Fruit fly (Drosophila melanogaster) whole organism, prepupa: ENCODE results near the gene CG15023.

ENCODE experiments used
- Blimp-1 ChIP-seq: fragments of 200-800 bp; sonication (Bioruptor generic); optimal IDR thresholded peaks from 3 replicates; lab custom pipeline; 2017; ENCODE audit warnings: missing biosample characterization, missing genetic modification characterization, mild to moderate bottlenecking, moderate library complexity, missing genetic modification reagents
- CG10631 ChIP-seq: fragments of 200-800 bp; sonication (Bioruptor generic); optimal IDR thresholded peaks from 2 replicates; lab custom pipeline; 2016; ENCODE audit warnings: missing biosample characterization, missing genetic modification characterization
- CG10669 ChIP-seq: fragments of 200-800 bp; sonication (Bioruptor generic); optimal IDR thresholded peaks from 3 replicates; lab custom pipeline; 2018; ENCODE audit warnings: missing biosample characterization, mild to moderate bottlenecking, missing genetic modification characterization, moderate library complexity
- CG11294 ChIP-seq: fragments of 200-800 bp; sonication (Bioruptor generic); IDR thresholded peaks from 2 replicates; pipeline ENCODE4 v1.3.6; 2022; ENCODE audit warnings: missing biosample characterization, missing genetic modification characterization
- CG11762 ChIP-seq: fragments of 200-800 bp; sonication (Bioruptor generic); optimal IDR thresholded peaks from 3 replicates; lab custom pipeline; 2016; ENCODE audit warnings: missing biosample characterization, missing genetic modification characterization; ENCODE audit not compliant: insufficient read depth
- CG15336 ChIP-seq: fragments of 200-800 bp; sonication (Bioruptor generic); IDR thresholded peaks from 2 replicates; pipeline ENCODE4 v1.3.6; 2022; ENCODE audit warnings: missing biosample characterization, missing genetic modification characterization
- CG16779 ChIP-seq: fragments of 200-800 bp; sonication (Bioruptor generic); optimal IDR thresholded peaks from 3 replicates; lab custom pipeline; 2017; ENCODE audit warnings: missing biosample characterization, mild to moderate bottlenecking, missing genetic modification characterization
- CG3032 ChIP-seq: fragments of 200-800 bp; optimal IDR thresholded peaks from 2 replicates; lab custom pipeline; 2019; ENCODE audit warnings: missing biosample characterization, mild to moderate bottlenecking, missing genetic modification characterization, moderate library complexity
- CG32006 ChIP-seq: fragments of 200-800 bp; sonication (Bioruptor generic); optimal IDR thresholded peaks from 3 replicates; lab custom pipeline; 2017; ENCODE audit warnings: missing biosample characterization, mild to moderate bottlenecking, missing genetic modification characterization
- CG34406 ChIP-seq: fragments of 200-800 bp; sonication (Bioruptor generic); optimal IDR thresholded peaks from 3 replicates; lab custom pipeline; 2016; ENCODE audit warnings: missing biosample characterization, missing genetic modification characterization
- CG3919 ChIP-seq: fragments of 200-800 bp; sonication (Bioruptor generic); optimal IDR thresholded peaks from 3 replicates; lab custom pipeline; 2016; ENCODE audit warnings: missing biosample characterization, missing genetic modification characterization
- CG4318 ChIP-seq: fragments of 200-800 bp; sonication (Bioruptor generic); optimal IDR thresholded peaks from 3 replicates; lab custom pipeline; 2017; ENCODE audit warnings: missing biosample characterization, mild to moderate bottlenecking, missing genetic modification characterization
- CG6276 ChIP-seq: fragments of 200-800 bp; sonication (Bioruptor generic); optimal IDR thresholded peaks from 2 replicates; lab custom pipeline; 2017; ENCODE audit warnings: missing biosample characterization, mild to moderate bottlenecking, missing genetic modification characterization
- CG6792 ChIP-seq: fragments of 200-800 bp; sonication (Bioruptor generic); optimal IDR thresholded peaks from 3 replicates; lab custom pipeline; 2016; ENCODE audit warnings: missing biosample characterization, missing genetic modification characterization
- CG6808 ChIP-seq: fragments of 200-800 bp; sonication (Bioruptor generic); optimal IDR thresholded peaks from 3 replicates; lab custom pipeline; 2017; ENCODE audit warnings: missing biosample characterization, missing genetic modification characterization, mild to moderate bottlenecking, moderate library complexity, missing genetic modification reagents
- CG6854 ChIP-seq: fragments of 200-800 bp; sonication (Bioruptor generic); optimal IDR thresholded peaks from 2 replicates; lab custom pipeline; 2017; ENCODE audit warnings: missing biosample characterization, mild to moderate bottlenecking, missing genetic modification characterization
- CG7368 ChIP-seq: fragments of 200-800 bp; sonication (Bioruptor generic); optimal IDR thresholded peaks from 3 replicates; lab custom pipeline; 2016; ENCODE audit warnings: missing biosample characterization, missing genetic modification characterization
- CG8119 ChIP-seq: fragments of 200-800 bp; sonication (Bioruptor generic); IDR thresholded peaks from 3 replicates; pipeline ENCODE4 v1.3.6; 2022; ENCODE audit warnings: missing biosample characterization, missing genetic modification characterization
- CG8319 ChIP-seq: fragments of 200-800 bp; sonication (Bioruptor generic); optimal IDR thresholded peaks from 3 replicates; lab custom pipeline; 2016; ENCODE audit warnings: missing biosample characterization, missing genetic modification characterization
- CG9139 ChIP-seq: fragments of 200-800 bp; sonication (Bioruptor generic); optimal IDR thresholded peaks from 3 replicates; lab custom pipeline; 2017; ENCODE audit warnings: missing biosample characterization, mild to moderate bottlenecking, missing genetic modification characterization
- Eip75B ChIP-seq: fragments of 200-800 bp; sonication (Bioruptor generic); optimal IDR thresholded peaks from 3 replicates; lab custom pipeline; 2016; ENCODE audit warnings: missing biosample characterization, missing genetic modification characterization
- Eip78C ChIP-seq: fragments of 200-800 bp; sonication (Bioruptor generic); peaks from one replicate; lab custom pipeline; 2016; ENCODE audit warnings: missing biosample characterization, missing genetic modification characterization
- Eip93F ChIP-seq: fragments of 200-800 bp; sonication (Bioruptor generic); optimal IDR thresholded peaks from 2 replicates; lab custom pipeline; 2016; ENCODE audit warnings: missing biosample characterization, mild to moderate bottlenecking, missing genetic modification characterization
- Ets21C ChIP-seq: fragments of 200-800 bp; sonication (Bioruptor generic); optimal IDR thresholded peaks from 3 replicates; lab custom pipeline; 2016; ENCODE audit warnings: missing biosample characterization, missing genetic modification characterization
- Ets96B ChIP-seq: fragments of 200-800 bp; optimal IDR thresholded peaks from 2 replicates; lab custom pipeline; 2019; ENCODE audit warnings: missing biosample characterization, mild to moderate bottlenecking, missing genetic modification characterization, moderate library complexity
- Hr38 ChIP-seq: sonication (Bioruptor generic); optimal IDR thresholded peaks from 2 replicates; lab custom pipeline; 2016; ENCODE audit warnings: missing biosample characterization, missing genetic modification characterization
- Hr39 ChIP-seq: fragments of 200-800 bp; sonication (Bioruptor generic); optimal IDR thresholded peaks from 2 replicates; lab custom pipeline; 2016; ENCODE audit warnings: missing biosample characterization, missing genetic modification characterization
- Hr4 ChIP-seq: fragments of 200-800 bp; sonication (Bioruptor generic); optimal IDR thresholded peaks from 3 replicates; lab custom pipeline; 2016; ENCODE audit warnings: missing biosample characterization, missing genetic modification characterization
- Lpt ChIP-seq: fragments of 200-800 bp; sonication (Bioruptor generic); optimal IDR thresholded peaks from 3 replicates; lab custom pipeline; 2016; ENCODE audit warnings: missing biosample characterization, missing genetic modification characterization
- Met ChIP-seq: fragments of 200-800 bp; sonication (Bioruptor generic); optimal IDR thresholded peaks from 3 replicates; lab custom pipeline; 2016; ENCODE audit warnings: missing biosample characterization, missing genetic modification characterization
- OdsH ChIP-seq: fragments of 200-800 bp; sonication (Bioruptor generic); optimal IDR thresholded peaks from 3 replicates; lab custom pipeline; 2016; ENCODE audit warnings: missing biosample characterization, missing genetic modification characterization
- Smox ChIP-seq: fragments of 200-800 bp; sonication (Bioruptor generic); optimal IDR thresholded peaks from 3 replicates; lab custom pipeline; 2016; ENCODE audit warnings: missing biosample characterization, missing genetic modification characterization
- Sox102F ChIP-seq: fragments of 200-800 bp; sonication (Bioruptor generic); optimal IDR thresholded peaks from 2 replicates; lab custom pipeline; 2016; ENCODE audit warnings: missing biosample characterization, mild to moderate bottlenecking, missing genetic modification characterization
- achi ChIP-seq: fragments of 200-800 bp; sonication (Bioruptor generic); optimal IDR thresholded peaks from 3 replicates; lab custom pipeline; 2016; ENCODE audit warnings: missing biosample characterization, missing genetic modification characterization
- acj6 ChIP-seq: fragments of 200-800 bp; sonication (Bioruptor generic); optimal IDR thresholded peaks from 3 replicates; lab custom pipeline; 2016; ENCODE audit warnings: missing biosample characterization, missing genetic modification characterization
- cyc ChIP-seq: fragments of 200-800 bp; sonication (Bioruptor generic); optimal IDR thresholded peaks from 3 replicates; lab custom pipeline; 2016; ENCODE audit warnings: missing biosample characterization, missing genetic modification characterization
- dac ChIP-seq: fragments of 200-800 bp; sonication (Bioruptor generic); optimal IDR thresholded peaks from 2 replicates; lab custom pipeline; 2017; ENCODE audit warnings: missing biosample characterization, mild to moderate bottlenecking, missing genetic modification characterization
- dsx ChIP-seq: fragments of 200-800 bp; optimal IDR thresholded peaks from 3 replicates; lab custom pipeline; 2019; ENCODE audit warnings: missing biosample characterization, mild to moderate bottlenecking, missing genetic modification characterization, moderate library complexity; ENCODE audit not compliant: poor library complexity, severe bottlenecking
- esn ChIP-seq: fragments of 200-800 bp; sonication (Bioruptor generic); optimal IDR thresholded peaks from 2 replicates; lab custom pipeline; 2016; ENCODE audit warnings: missing biosample characterization, mild to moderate bottlenecking, missing genetic modification characterization, moderate library complexity
- fd59A ChIP-seq: fragments of 200-800 bp; sonication (Bioruptor generic); optimal IDR thresholded peaks from 2 replicates; lab custom pipeline; 2017; ENCODE audit warnings: missing biosample characterization, mild to moderate bottlenecking, missing genetic modification characterization, missing genetic modification reagents
- fd85E ChIP-seq: fragments of 200-800 bp; sonication (Bioruptor generic); optimal IDR thresholded peaks from 3 replicates; lab custom pipeline; 2016; ENCODE audit warnings: missing biosample characterization, missing genetic modification characterization
- fkh ChIP-seq: fragments of 200-800 bp; sonication (Bioruptor generic); optimal IDR thresholded peaks from 3 replicates; lab custom pipeline; 2017; ENCODE audit warnings: missing biosample characterization, mild to moderate bottlenecking, missing genetic modification characterization, moderate library complexity
- lz ChIP-seq: fragments of 200-800 bp; sonication (Bioruptor generic); optimal IDR thresholded peaks from 3 replicates; lab custom pipeline; 2016; ENCODE audit warnings: missing biosample characterization, missing genetic modification characterization
- net ChIP-seq: fragments of 200-800 bp; sonication (Bioruptor generic); optimal IDR thresholded peaks from 3 replicates; lab custom pipeline; 2016; ENCODE audit warnings: missing biosample characterization, missing genetic modification characterization
- pdm3 ChIP-seq: fragments of 200-800 bp; sonication (Bioruptor generic); optimal IDR thresholded peaks from 3 replicates; lab custom pipeline; 2016; ENCODE audit warnings: missing biosample characterization, missing genetic modification characterization
- ss ChIP-seq, 2 experiments: fragments of 200-800 bp; sonication (Bioruptor generic); optimal IDR thresholded peaks; 2 replicates in 1 of 2; 3 replicates in 1 of 2; lab custom pipeline; 2017 to 2018; ENCODE audit warnings: mild to moderate bottlenecking in 2 of 2, missing biosample characterization in 2 of 2, missing genetic modification characterization in 2 of 2, moderate library complexity in 1 of 2
- svp ChIP-seq: fragments of 200-800 bp; sonication (Bioruptor generic); peaks from one replicate; lab custom pipeline; 2016; ENCODE audit warnings: missing biosample characterization, missing genetic modification characterization
- topi ChIP-seq: fragments of 200-800 bp; sonication (Bioruptor generic); optimal IDR thresholded peaks from 3 replicates; lab custom pipeline; 2016; ENCODE audit warnings: missing biosample characterization, missing genetic modification characterization
- vri ChIP-seq: fragments of 200-800 bp; sonication (Bioruptor generic); optimal IDR thresholded peaks from 3 replicates; lab custom pipeline; 2016; ENCODE audit warnings: missing biosample characterization, mild to moderate bottlenecking, missing genetic modification characterization

CG15023 gene

dm6 chr3L:4475704-4476103, 14.4 kb upstream of the CG15023 start:
- TF ChIP-seq Hr39 (GFP tag; lab: Kevin White, UChicago) (no peak), Sox102F (GFP tag; lab: Kevin White, UChicago) (no peak), Hr38 (no peak), CG8119 (GFP tag; lab: Robert Waterston, UW) (0 out of 3 replicates have a peak, but pooled peaks have one; percentile 2), Met (GFP tag; lab: Kevin White, UChicago) (no peak)

- TF ChIP-seq CG6854 (GFP tag; lab: Kevin White, UChicago) (no peak), CG3919 (peak; percentile 71), Ets21C (GFP tag; lab: Kevin White, UChicago) (no peak), pdm3 (GFP tag; lab: Kevin White, UChicago) (peak; percentile 60), dac (GFP tag; lab: Kevin White, UChicago) (peak; percentile 46), lz (GFP tag; lab: Kevin White, UChicago) (peak; percentile 23), vri (GFP tag; lab: Kevin White, UChicago) (peak; percentile 4), Ets96B (no peak), Hr39 (GFP tag; lab: Kevin White, UChicago) (no peak), CG7368 (GFP tag; lab: Kevin White, UChicago) (peak; percentile 36), Hr4 (GFP tag; lab: Kevin White, UChicago) (peak; percentile 61), CG16779 (tag; lab: Kevin White, UChicago) (peak; percentile 22), cyc (GFP tag; lab: Kevin White, UChicago) (peak; percentile 2), CG11294 (no peak), CG34406 (peak; percentile 49), CG11762 (GFP tag; lab: Kevin White, UChicago) (peak; percentile 26), fd59A (peak; percentile 3), CG15336 (GFP tag; lab: Robert Waterston, UW) (peak; percentile 48; the same call in 1 of the 2 replicates), dsx (GFP tag; lab: Kevin White, UChicago) (no peak), Blimp-1 (GFP tag; lab: Kevin White, UChicago) (no peak), esn (GFP tag; lab: Kevin White, UChicago) (no peak), ss (GFP tag; optimal IDR thresholded peaks at IDR 0.05; lab: Kevin White, UChicago) (peak in 1 of 2 experiments; percentile 62), acj6 (GFP tag; lab: Kevin White, UChicago) (peak; percentile 28), Lpt (GFP tag; lab: Kevin White, UChicago) (no peak), CG32006 (GFP tag; lab: Kevin White, UChicago) (peak; percentile 31), CG6792 (GFP tag; lab: Kevin White, UChicago) (peak; percentile 6), OdsH (GFP tag; lab: Kevin White, UChicago) (peak; percentile 50), net (GFP tag; lab: Kevin White, UChicago) (peak; percentile 71), svp (GFP tag; lab: Kevin White, UChicago) (peak; percentile 51), fkh (GFP tag; lab: Kevin White, UChicago) (no peak), CG10631 (no peak), CG9139 (GFP tag; lab: Kevin White, UChicago) (peak; percentile 40), Met (GFP tag; lab: Kevin White, UChicago) (peak; percentile 37), CG6276 (GFP tag; lab: Kevin White, UChicago) (peak; percentile 28), CG10669 (peak; percentile 48), CG4318 (no peak), topi (GFP tag; lab: Kevin White, UChicago) (peak; percentile 19), Sox102F (GFP tag; lab: Kevin White, UChicago) (peak; percentile 16), Eip93F (GFP tag; lab: Kevin White, UChicago) (no peak), Eip75B (GFP tag; lab: Kevin White, UChicago) (peak; percentile 40), achi (peak; percentile 52), Eip78C (peak; percentile 90), CG8119 (GFP tag; lab: Robert Waterston, UW) (peak; percentile 23; the same call in 1 of the 3 replicates), CG8319 (GFP tag; lab: Kevin White, UChicago) (peak; percentile 33), fd85E (no peak), CG3032 (tag; lab: Kevin White, UChicago) (no peak), Smox (GFP tag; lab: Kevin White, UChicago) (peak; percentile 17), CG6808 (GFP tag; lab: Kevin White, UChicago) (peak; percentile 14)
Measured at dm6 chr3L:4474946-4475470, 13.7 kb upstream of the CG15023 start.
